Worm (Caenorhabditis elegans) whole organism, young adult: ENCODE data around the gene EEED8.2.

Experiments
- B0019.2 ChIP-seq: fragments of 200-800 bp; sonication (Bioruptor generic); conservative IDR thresholded peaks from 2 replicates; pipeline ENCODE4 v1.3.6; 2022; ENCODE audit warnings: missing genetic modification reagents, missing genetic modification characterization, missing compliant biosample characterization
- C06A6.2 ChIP-seq: fragments of 200-800 bp; sonication (Bioruptor generic); conservative IDR thresholded peaks from 2 replicates; pipeline ENCODE4 v1.3.6; 2022; ENCODE audit warnings: missing genetic modification characterization, missing compliant biosample characterization
- C17E4.6 ChIP-seq: fragments of 200-800 bp; sonication (Bioruptor generic); IDR thresholded peaks from 2 replicates; pipeline ENCODE4 v1.3.6; 2022; ENCODE audit warnings: missing genetic modification reagents, missing genetic modification characterization, missing compliant biosample characterization
- D2030.7 ChIP-seq: fragments of 200-800 bp; sonication (Bioruptor generic); IDR thresholded peaks from 2 replicates; pipeline ENCODE4 v1.3.6; 2022; ENCODE audit warnings: missing genetic modification reagents, missing genetic modification characterization, missing compliant biosample characterization
- F10E7.11 ChIP-seq: sonication (generic microtip); optimal IDR thresholded peaks from 2 replicates; lab custom pipeline; 2017; ENCODE audit warnings: mild to moderate bottlenecking, missing genetic modification characterization, moderate library complexity, missing compliant biosample characterization
- F33H1.4 ChIP-seq: fragments of 200-800 bp; sonication (Bioruptor generic); IDR thresholded peaks from 2 replicates; pipeline ENCODE4 v1.3.6; 2022; ENCODE audit warnings: missing genetic modification reagents, missing genetic modification characterization, missing compliant biosample characterization
- F49E8.2 ChIP-seq: sonication (generic microtip); optimal IDR thresholded peaks from 3 replicates; lab custom pipeline; 2017; ENCODE audit warnings: missing genetic modification characterization, mild to moderate bottlenecking, missing compliant biosample characterization, antibody characterized with exemption, moderate library complexity; ENCODE audit not compliant: insufficient read depth
- F55B11.4 ChIP-seq: sonication (generic microtip); optimal IDR thresholded peaks from 2 replicates; lab custom pipeline; 2016; ENCODE audit warnings: missing compliant biosample characterization, missing genetic modification characterization, borderline replicate concordance; ENCODE audit not compliant: insufficient read depth
- F57C9.4 ChIP-seq: sonication (generic microtip); optimal IDR thresholded peaks from 2 replicates; lab custom pipeline; 2017; ENCODE audit warnings: mild to moderate bottlenecking, missing genetic modification characterization, missing compliant biosample characterization
- Y53G8AR.9 ChIP-seq: fragments of 200-800 bp; sonication (Bioruptor generic); conservative IDR thresholded peaks from 2 replicates; pipeline ENCODE4 v1.3.6; 2022; ENCODE audit warnings: missing genetic modification reagents, missing genetic modification characterization, missing compliant biosample characterization
- aptf-2 ChIP-seq: fragments of 200-800 bp; sonication (Bioruptor generic); conservative IDR thresholded peaks from 2 replicates; pipeline ENCODE4 v1.3.6; 2022; ENCODE audit warnings: missing genetic modification reagents, missing genetic modification characterization, missing compliant biosample characterization
- athp-1 ChIP-seq: sonication (generic microtip); optimal IDR thresholded peaks from 2 replicates; lab custom pipeline; 2017; ENCODE audit warnings: mild to moderate bottlenecking, missing genetic modification characterization, missing compliant biosample characterization
- attf-6 ChIP-seq: fragments of 200-800 bp; sonication (Bioruptor generic); IDR thresholded peaks from 2 replicates; pipeline ENCODE4 v1.3.6; 2022; ENCODE audit warnings: missing genetic modification reagents, missing genetic modification characterization, missing compliant biosample characterization
- bed-1 ChIP-seq: fragments of 200-800 bp; sonication (Bioruptor generic); IDR thresholded peaks from 2 replicates; pipeline ENCODE4 v1.3.6; 2022; ENCODE audit warnings: missing genetic modification reagents, missing genetic modification characterization, missing compliant biosample characterization
- cebp-2 ChIP-seq: fragments of 200-800 bp; sonication (Bioruptor generic); IDR thresholded peaks from 2 replicates; pipeline ENCODE4 v1.3.6; 2022; ENCODE audit warnings: missing genetic modification characterization, missing compliant biosample characterization
- ceh-27 ChIP-seq: fragments of 200-800 bp; sonication (Bioruptor generic); optimal IDR thresholded peaks from 2 replicates; lab custom pipeline; 2018; ENCODE audit warnings: mild to moderate bottlenecking, missing genetic modification characterization, moderate library complexity, missing compliant biosample characterization
- ceh-79 ChIP-seq: sonication (generic microtip); optimal IDR thresholded peaks from 2 replicates; lab custom pipeline; 2017; ENCODE audit warnings: mild to moderate bottlenecking, missing genetic modification characterization, missing compliant biosample characterization
- ceh-91 ChIP-seq: fragments of 200-800 bp; sonication (Bioruptor generic); IDR thresholded peaks from 2 replicates; pipeline ENCODE4 v1.3.6; 2022; ENCODE audit warnings: missing genetic modification reagents, missing genetic modification characterization, missing compliant biosample characterization
- efl-1 ChIP-seq: fragments of 150-350 bp; optimal IDR thresholded peaks from 2 replicates; lab custom pipeline; 2014; ENCODE audit warnings: missing biosample characterization, missing genetic modification reagents, missing genetic modification characterization
- fkh-3 ChIP-seq: sonication (generic microtip); optimal IDR thresholded peaks from 2 replicates; lab custom pipeline; 2016; ENCODE audit warnings: mild to moderate bottlenecking, missing genetic modification characterization, missing compliant biosample characterization
- him-1 ChIP-seq: sonication (generic microtip); optimal IDR thresholded peaks from 2 replicates; lab custom pipeline; 2016; ENCODE audit warnings: missing genotype, missing genetic modification reagents, missing genetic modification characterization, missing compliant biosample characterization
- hsf-1 ChIP-seq: fragments of 200-800 bp; sonication (Bioruptor generic); IDR thresholded peaks from 2 replicates; pipeline ENCODE4 v1.3.6; 2022; ENCODE audit warnings: missing genetic modification reagents, missing genetic modification characterization, missing compliant biosample characterization
- let-607 ChIP-seq, 2 experiments: fragments of 200-800 bp in 1 of 2; sonication (Bioruptor generic) in 1 of 2; sonication (generic microtip) in 1 of 2; optimal IDR thresholded peaks; 2 replicates each; lab custom pipeline; 2016 to 2018; ENCODE audit warnings: mild to moderate bottlenecking in 2 of 2, missing compliant biosample characterization in 2 of 2, missing genetic modification characterization in 2 of 2, moderate library complexity in 2 of 2, missing genotype in 1 of 2
- lin-26 ChIP-seq: fragments of 200-800 bp; sonication (Bioruptor generic); IDR thresholded peaks from 2 replicates; pipeline ENCODE4 v1.3.6; 2022; ENCODE audit warnings: missing genetic modification reagents, missing genetic modification characterization, missing compliant biosample characterization
- lin-54 ChIP-seq: fragments of 200-800 bp; sonication (Bioruptor generic); optimal IDR thresholded peaks from 2 replicates; lab custom pipeline; 2018; ENCODE audit warnings: mild to moderate bottlenecking, missing genetic modification characterization, missing compliant biosample characterization
- lsl-1 ChIP-seq: fragments of 200-800 bp; sonication (Bioruptor generic); optimal IDR thresholded peaks from 2 replicates; lab custom pipeline; 2018; ENCODE audit warnings: mild to moderate bottlenecking, missing genetic modification characterization, moderate library complexity, missing compliant biosample characterization
- lsy-27 ChIP-seq: sonication (generic microtip); optimal IDR thresholded peaks from 2 replicates; lab custom pipeline; 2017; ENCODE audit warnings: missing genetic modification characterization, mild to moderate bottlenecking, missing compliant biosample characterization, antibody characterized with exemption, missing genotype, borderline replicate concordance; ENCODE audit not compliant: insufficient read depth
- madf-3 ChIP-seq: fragments of 200-800 bp; sonication (Bioruptor generic); IDR thresholded peaks from 2 replicates; pipeline ENCODE4 v1.3.6; 2022; ENCODE audit warnings: missing genetic modification reagents, missing genetic modification characterization, missing compliant biosample characterization
- madf-8 ChIP-seq: fragments of 200-800 bp; sonication (Bioruptor generic); conservative IDR thresholded peaks from 2 replicates; pipeline ENCODE4 v1.3.6; 2022; ENCODE audit warnings: missing genetic modification reagents, missing genetic modification characterization, missing compliant biosample characterization
- mel-28 ChIP-seq: sonication (generic microtip); optimal IDR thresholded peaks from 2 replicates; lab custom pipeline; 2016; ENCODE audit warnings: borderline replicate concordance, mild to moderate bottlenecking, missing genetic modification characterization, missing compliant biosample characterization
- nfyb-1 ChIP-seq: fragments of 200-800 bp; sonication (Bioruptor generic); IDR thresholded peaks from 2 replicates; pipeline ENCODE4 v1.3.6; 2022; ENCODE audit warnings: missing genetic modification reagents, missing genetic modification characterization, missing compliant biosample characterization
- nhr-120 ChIP-seq: fragments of 200-800 bp; sonication (Bioruptor generic); IDR thresholded peaks from 2 replicates; pipeline ENCODE4 v1.3.6; 2022; ENCODE audit warnings: missing genetic modification characterization, missing compliant biosample characterization
- nhr-27 ChIP-seq: fragments of 200-800 bp; sonication (Bioruptor generic); optimal IDR thresholded peaks from 2 replicates; lab custom pipeline; 2018; ENCODE audit warnings: mild to moderate bottlenecking, missing genetic modification characterization, moderate library complexity, missing compliant biosample characterization
- pbrm-1 ChIP-seq: fragments of 200-800 bp; sonication (Bioruptor generic); IDR thresholded peaks from 2 replicates; pipeline ENCODE4 v1.3.6; 2022; ENCODE audit warnings: missing genetic modification reagents, missing genetic modification characterization, missing compliant biosample characterization
- pha-4 ChIP-seq: fragments of 150-350 bp; sonication (generic microtip); optimal IDR thresholded peaks from 2 replicates; lab custom pipeline; 2014; ENCODE audit warnings: missing biosample characterization, missing genetic modification reagents, missing genetic modification characterization
- rcor-1 ChIP-seq: fragments of 200-800 bp; sonication (Bioruptor generic); IDR thresholded peaks from 2 replicates; pipeline ENCODE4 v1.3.6; 2022; ENCODE audit warnings: missing genetic modification reagents, missing genetic modification characterization, missing compliant biosample characterization
- rec-8 ChIP-seq, 2 experiments: sonication (generic microtip); optimal IDR thresholded peaks; 2 replicates each; lab custom pipeline; 2016; ENCODE audit warnings: mild to moderate bottlenecking in 2 of 2, missing genetic modification characterization in 2 of 2, missing genetic modification reagents in 2 of 2, missing genotype in 2 of 2, missing biosample characterization in 1 of 2, missing compliant biosample characterization in 1 of 2, moderate library complexity in 1 of 2
- sdz-38 ChIP-seq: sonication (generic microtip); optimal IDR thresholded peaks from 2 replicates; lab custom pipeline; 2016; ENCODE audit warnings: missing genotype, missing genetic modification characterization, missing compliant biosample characterization
- snpc-4 ChIP-seq, 5 experiments: fragments of 150-350 bp in 1 of 5; sonication (generic microtip) in 4 of 5; optimal IDR thresholded peaks; 2 replicates each; lab custom pipeline; 2014 to 2018; ENCODE audit warnings: missing genetic modification characterization in 5 of 5, missing biosample characterization in 3 of 5, antibody characterized with exemption in 2 of 5, mild to moderate bottlenecking in 2 of 5, missing compliant biosample characterization in 2 of 5, missing genotype in 2 of 5, moderate library complexity in 2 of 5, missing genetic modification reagents in 1 of 5
- tbp1 ChIP-seq: fragments of 200-800 bp; sonication (Bioruptor generic); optimal IDR thresholded peaks from 2 replicates; lab custom pipeline; 2018; ENCODE audit warnings: mild to moderate bottlenecking, missing genetic modification characterization, missing compliant biosample characterization
- tlf-1 ChIP-seq: fragments of 200-800 bp; sonication (Bioruptor generic); optimal IDR thresholded peaks from 2 replicates; lab custom pipeline; 2018; ENCODE audit warnings: mild to moderate bottlenecking, missing genetic modification characterization, missing compliant biosample characterization
- zim-3 ChIP-seq: sonication (generic microtip); optimal IDR thresholded peaks from 2 replicates; lab custom pipeline; 2017; ENCODE audit warnings: mild to moderate bottlenecking, missing genetic modification characterization, moderate library complexity, missing compliant biosample characterization
- ztf-28 ChIP-seq: fragments of 200-800 bp; sonication (Bioruptor generic); IDR thresholded peaks from 2 replicates; pipeline ENCODE4 v1.3.6; 2022; ENCODE audit warnings: missing genetic modification reagents, missing genetic modification characterization, missing compliant biosample characterization
- ztf-6 ChIP-seq: fragments of 200-800 bp; sonication (Bioruptor generic); IDR thresholded peaks from 2 replicates; pipeline ENCODE4 v1.3.6; 2022; ENCODE audit warnings: missing genetic modification reagents, missing genetic modification characterization, missing compliant biosample characterization

The EEED8.2 gene

DNA sequence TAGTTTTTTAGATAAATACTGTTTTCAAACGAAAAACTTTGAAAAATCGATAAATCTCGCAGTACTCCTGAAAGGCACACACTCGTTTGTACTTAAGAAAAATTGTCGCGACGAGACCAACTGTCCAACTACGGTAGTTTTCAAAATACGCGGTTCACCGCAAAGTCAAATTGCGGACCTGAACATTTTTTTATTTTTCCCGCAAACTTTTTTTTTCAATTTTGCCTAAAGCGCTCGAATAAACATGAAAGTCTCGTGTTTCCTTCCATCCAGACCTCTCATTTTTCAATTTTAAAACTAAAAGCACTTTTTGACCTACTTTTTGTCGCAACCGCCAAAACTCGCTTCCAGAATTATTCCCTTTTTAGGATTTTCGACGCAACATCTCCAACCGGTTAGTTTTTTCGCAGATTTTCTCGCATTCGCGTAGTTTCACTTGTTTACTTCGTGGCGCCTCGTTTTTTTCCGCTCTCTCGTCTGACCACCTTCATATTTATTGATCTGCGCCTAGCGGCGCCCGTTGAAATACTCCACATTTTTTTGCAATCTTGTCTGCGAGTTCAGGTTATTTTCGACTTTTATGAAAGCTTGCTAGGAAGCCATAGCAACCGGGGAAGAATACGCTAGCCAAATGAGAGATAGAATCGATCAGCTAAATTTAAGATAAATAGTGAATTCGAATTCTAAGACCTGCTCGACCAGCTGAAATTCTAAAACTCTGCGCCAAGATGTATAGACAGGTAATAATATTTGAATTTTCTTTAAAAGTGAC, 38.9 kb upstream of the EEED8.2 start, which contains the start of gene prdx-2 (continued):
- peak; percentile 89 for TF ChIP-seq madf-8 (GFP tag; lab: Robert Waterston, UW)
- TF ChIP-seq C06A6.2 (GFP tag; lab: Robert Waterston, UW): no peak
- TF ChIP-seq attf-6 (GFP tag; lab: Robert Waterston, UW): peak; percentile 68; the same call in 1 of the 2 replicates
- TF ChIP-seq B0019.2: peak; percentile 73
- TF ChIP-seq cebp-2 (GFP tag; lab: Robert Waterston, UW): no peak
- TF ChIP-seq F55B11.4 (tag; lab: Kevin White, UChicago): no peak
- peak; percentile 75 for TF ChIP-seq lin-54 (GFP tag; lab: Kevin White, UChicago)
- peak; percentile 44 for TF ChIP-seq athp-1
- peak; percentile 68; the same call in 1 of the 2 replicates for TF ChIP-seq pbrm-1 (GFP tag; lab: Robert Waterston, UW)
- TF ChIP-seq aptf-2 (GFP tag; lab: Robert Waterston, UW): peak; percentile 37; the same call in 1 of the 2 replicates
- no peak for TF ChIP-seq pha-4
- peak; percentile 75 for TF ChIP-seq C17E4.6 (GFP tag; lab: Robert Waterston, UW)
- no peak for TF ChIP-seq snpc-4 (GFP tag; optimal IDR thresholded peaks at IDR 0.05; lab: Kevin White, UChicago)
- TF ChIP-seq snpc-4 (tag; optimal IDR thresholded peaks at IDR 0.05; lab: Kevin White, UChicago): no peak
- TF ChIP-seq lsl-1 (GFP tag; lab: Kevin White, UChicago): peak; percentile 98
- TF ChIP-seq tlf-1 (GFP tag; lab: Kevin White, UChicago): peak; percentile 81
- peak; percentile 87 for TF ChIP-seq efl-1 (GFP tag; lab: Kevin White, UChicago)
- TF ChIP-seq ztf-28: 0 out of 2 replicates have a peak, but pooled peaks have one; percentile 4
- no peak for TF ChIP-seq Y53G8AR.9 (GFP tag; lab: Robert Waterston, UW)
- no peak for TF ChIP-seq mel-28 (tag; lab: Kevin White, UChicago)
- TF ChIP-seq him-1 (tag; lab: Kevin White, UChicago): peak; percentile 25
- no peak for TF ChIP-seq F10E7.11 (tag; lab: Kevin White, UChicago)
- TF ChIP-seq ceh-91 (GFP tag; lab: Robert Waterston, UW): peak; percentile 94
- TF ChIP-seq rcor-1 (GFP tag; lab: Robert Waterston, UW): peak; percentile 67
- TF ChIP-seq F57C9.4: no peak
- peak; percentile 74 for TF ChIP-seq hsf-1 (GFP tag; lab: Robert Waterston, UW)
- peak; percentile 89 for TF ChIP-seq D2030.7
- peak; percentile 86; the same call in 1 of the 2 replicates for TF ChIP-seq madf-3 (GFP tag; lab: Robert Waterston, UW)
- TF ChIP-seq ceh-79 (tag; lab: Kevin White, UChicago): no peak
- TF ChIP-seq let-607 (tag; optimal IDR thresholded peaks at IDR 0.05; lab: Kevin White, UChicago): no peak
- no peak for TF ChIP-seq zim-3
- no peak for TF ChIP-seq lsy-27
- TF ChIP-seq lin-26 (GFP tag; lab: Robert Waterston, UW): no peak
- TF ChIP-seq nhr-27 (tag; lab: Kevin White, UChicago): no peak
- no peak for TF ChIP-seq sdz-38
- 0 out of 2 replicates have a peak, but pooled peaks have one; percentile 51 for TF ChIP-seq nfyb-1 (GFP tag; lab: Robert Waterston, UW)
- no peak for TF ChIP-seq fkh-3 (tag; lab: Kevin White, UChicago)
- TF ChIP-seq ceh-27: no peak
- TF ChIP-seq tbp1 (GFP tag; lab: Kevin White, UChicago): peak; percentile 59
- TF ChIP-seq rec-8 (tag; optimal IDR thresholded peaks at IDR 0.05; lab: Kevin White, UChicago): no peak
- TF ChIP-seq bed-1: no peak
- TF ChIP-seq F49E8.2: peak; percentile 16
- TF ChIP-seq ztf-6: no peak
- no peak for TF ChIP-seq nhr-120
- peak; percentile 90 for TF ChIP-seq F33H1.4 (GFP tag; lab: Robert Waterston, UW)
